Fruit fly (Drosophila melanogaster) whole organism, prepupa: Measurements from ENCODE around the gene Cyp6d5.
A peak's percentile ranks its signal among the peaks of the same experiment; 100 is the strongest.

Experiments used
- Blimp-1 ChIP-seq: fragments of 200-800 bp; sonication (Bioruptor generic); optimal IDR thresholded peaks from 3 replicates; lab custom pipeline; 2017; ENCODE audit warnings: missing biosample characterization, missing genetic modification characterization, mild to moderate bottlenecking, moderate library complexity, missing genetic modification reagents
- CG10631 ChIP-seq: fragments of 200-800 bp; sonication (Bioruptor generic); optimal IDR thresholded peaks from 2 replicates; lab custom pipeline; 2016; ENCODE audit warnings: missing biosample characterization, missing genetic modification characterization
- CG10669 ChIP-seq: fragments of 200-800 bp; sonication (Bioruptor generic); optimal IDR thresholded peaks from 3 replicates; lab custom pipeline; 2018; ENCODE audit warnings: missing biosample characterization, mild to moderate bottlenecking, missing genetic modification characterization, moderate library complexity
- CG11294 ChIP-seq: fragments of 200-800 bp; sonication (Bioruptor generic); IDR thresholded peaks from 2 replicates; pipeline ENCODE4 v1.3.6; 2022; ENCODE audit warnings: missing biosample characterization, missing genetic modification characterization
- CG15336 ChIP-seq: fragments of 200-800 bp; sonication (Bioruptor generic); IDR thresholded peaks from 2 replicates; pipeline ENCODE4 v1.3.6; 2022; ENCODE audit warnings: missing biosample characterization, missing genetic modification characterization
- CG1621 ChIP-seq: fragments of 200-800 bp; sonication (Bioruptor generic); optimal IDR thresholded peaks from 3 replicates; lab custom pipeline; 2018; ENCODE audit warnings: missing biosample characterization, mild to moderate bottlenecking, missing genetic modification characterization
- CG3032 ChIP-seq: fragments of 200-800 bp; optimal IDR thresholded peaks from 2 replicates; lab custom pipeline; 2019; ENCODE audit warnings: missing biosample characterization, mild to moderate bottlenecking, missing genetic modification characterization, moderate library complexity
- CG34406 ChIP-seq: fragments of 200-800 bp; sonication (Bioruptor generic); optimal IDR thresholded peaks from 3 replicates; lab custom pipeline; 2016; ENCODE audit warnings: missing biosample characterization, missing genetic modification characterization
- CG3919 ChIP-seq: fragments of 200-800 bp; sonication (Bioruptor generic); optimal IDR thresholded peaks from 3 replicates; lab custom pipeline; 2016; ENCODE audit warnings: missing biosample characterization, missing genetic modification characterization
- CG6276 ChIP-seq: fragments of 200-800 bp; sonication (Bioruptor generic); optimal IDR thresholded peaks from 2 replicates; lab custom pipeline; 2017; ENCODE audit warnings: missing biosample characterization, mild to moderate bottlenecking, missing genetic modification characterization
- CG6792 ChIP-seq: fragments of 200-800 bp; sonication (Bioruptor generic); optimal IDR thresholded peaks from 3 replicates; lab custom pipeline; 2016; ENCODE audit warnings: missing biosample characterization, missing genetic modification characterization
- CG6854 ChIP-seq: fragments of 200-800 bp; sonication (Bioruptor generic); optimal IDR thresholded peaks from 2 replicates; lab custom pipeline; 2017; ENCODE audit warnings: missing biosample characterization, mild to moderate bottlenecking, missing genetic modification characterization
- CG7368 ChIP-seq: fragments of 200-800 bp; sonication (Bioruptor generic); optimal IDR thresholded peaks from 3 replicates; lab custom pipeline; 2016; ENCODE audit warnings: missing biosample characterization, missing genetic modification characterization
- CG8119 ChIP-seq: fragments of 200-800 bp; sonication (Bioruptor generic); IDR thresholded peaks from 3 replicates; pipeline ENCODE4 v1.3.6; 2022; ENCODE audit warnings: missing biosample characterization, missing genetic modification characterization
- CG8319 ChIP-seq: fragments of 200-800 bp; sonication (Bioruptor generic); optimal IDR thresholded peaks from 3 replicates; lab custom pipeline; 2016; ENCODE audit warnings: missing biosample characterization, missing genetic modification characterization
- CG9139 ChIP-seq: fragments of 200-800 bp; sonication (Bioruptor generic); optimal IDR thresholded peaks from 3 replicates; lab custom pipeline; 2017; ENCODE audit warnings: missing biosample characterization, mild to moderate bottlenecking, missing genetic modification characterization
- Eip78C ChIP-seq: fragments of 200-800 bp; sonication (Bioruptor generic); peaks from one replicate; lab custom pipeline; 2016; ENCODE audit warnings: missing biosample characterization, missing genetic modification characterization
- Gug ChIP-seq: fragments of 200-800 bp; sonication (Bioruptor generic); IDR thresholded peaks from 2 replicates; pipeline ENCODE4 v1.3.6; 2022; ENCODE audit warnings: missing biosample characterization, missing genetic modification characterization
- Hr38 ChIP-seq: sonication (Bioruptor generic); optimal IDR thresholded peaks from 2 replicates; lab custom pipeline; 2016; ENCODE audit warnings: missing biosample characterization, missing genetic modification characterization
- Hr39 ChIP-seq: fragments of 200-800 bp; sonication (Bioruptor generic); optimal IDR thresholded peaks from 2 replicates; lab custom pipeline; 2016; ENCODE audit warnings: missing biosample characterization, missing genetic modification characterization
- Hr4 ChIP-seq: fragments of 200-800 bp; sonication (Bioruptor generic); optimal IDR thresholded peaks from 3 replicates; lab custom pipeline; 2016; ENCODE audit warnings: missing biosample characterization, missing genetic modification characterization
- Lpt ChIP-seq: fragments of 200-800 bp; sonication (Bioruptor generic); optimal IDR thresholded peaks from 3 replicates; lab custom pipeline; 2016; ENCODE audit warnings: missing biosample characterization, missing genetic modification characterization
- Met ChIP-seq: fragments of 200-800 bp; sonication (Bioruptor generic); optimal IDR thresholded peaks from 3 replicates; lab custom pipeline; 2016; ENCODE audit warnings: missing biosample characterization, missing genetic modification characterization
- Sox102F ChIP-seq: fragments of 200-800 bp; sonication (Bioruptor generic); optimal IDR thresholded peaks from 2 replicates; lab custom pipeline; 2016; ENCODE audit warnings: missing biosample characterization, mild to moderate bottlenecking, missing genetic modification characterization
- Sox14 ChIP-seq: fragments of 200-800 bp; sonication (Bioruptor generic); optimal IDR thresholded peaks from 3 replicates; lab custom pipeline; 2016; ENCODE audit warnings: missing biosample characterization, missing genetic modification characterization
- Sox15 ChIP-seq: fragments of 200-800 bp; sonication (Bioruptor generic); optimal IDR thresholded peaks from 3 replicates; lab custom pipeline; 2016; ENCODE audit warnings: missing biosample characterization, missing genetic modification characterization
- achi ChIP-seq: fragments of 200-800 bp; sonication (Bioruptor generic); optimal IDR thresholded peaks from 3 replicates; lab custom pipeline; 2016; ENCODE audit warnings: missing biosample characterization, missing genetic modification characterization
- cyc ChIP-seq: fragments of 200-800 bp; sonication (Bioruptor generic); optimal IDR thresholded peaks from 3 replicates; lab custom pipeline; 2016; ENCODE audit warnings: missing biosample characterization, missing genetic modification characterization
- dac ChIP-seq: fragments of 200-800 bp; sonication (Bioruptor generic); optimal IDR thresholded peaks from 2 replicates; lab custom pipeline; 2017; ENCODE audit warnings: missing biosample characterization, mild to moderate bottlenecking, missing genetic modification characterization
- dsx ChIP-seq: fragments of 200-800 bp; optimal IDR thresholded peaks from 3 replicates; lab custom pipeline; 2019; ENCODE audit warnings: missing biosample characterization, mild to moderate bottlenecking, missing genetic modification characterization, moderate library complexity; ENCODE audit not compliant: poor library complexity, severe bottlenecking
- eg ChIP-seq: fragments of 200-800 bp; sonication (Bioruptor generic); IDR thresholded peaks from 3 replicates; pipeline ENCODE4 v1.3.6; 2022; ENCODE audit warnings: missing biosample characterization, missing genetic modification characterization
- esn ChIP-seq: fragments of 200-800 bp; sonication (Bioruptor generic); optimal IDR thresholded peaks from 2 replicates; lab custom pipeline; 2016; ENCODE audit warnings: missing biosample characterization, mild to moderate bottlenecking, missing genetic modification characterization, moderate library complexity
- fd59A ChIP-seq: fragments of 200-800 bp; sonication (Bioruptor generic); optimal IDR thresholded peaks from 2 replicates; lab custom pipeline; 2017; ENCODE audit warnings: missing biosample characterization, mild to moderate bottlenecking, missing genetic modification characterization, missing genetic modification reagents
- fd85E ChIP-seq: fragments of 200-800 bp; sonication (Bioruptor generic); optimal IDR thresholded peaks from 3 replicates; lab custom pipeline; 2016; ENCODE audit warnings: missing biosample characterization, missing genetic modification characterization
- fkh ChIP-seq: fragments of 200-800 bp; sonication (Bioruptor generic); optimal IDR thresholded peaks from 3 replicates; lab custom pipeline; 2017; ENCODE audit warnings: missing biosample characterization, mild to moderate bottlenecking, missing genetic modification characterization, moderate library complexity
- lz ChIP-seq: fragments of 200-800 bp; sonication (Bioruptor generic); optimal IDR thresholded peaks from 3 replicates; lab custom pipeline; 2016; ENCODE audit warnings: missing biosample characterization, missing genetic modification characterization
- net ChIP-seq: fragments of 200-800 bp; sonication (Bioruptor generic); optimal IDR thresholded peaks from 3 replicates; lab custom pipeline; 2016; ENCODE audit warnings: missing biosample characterization, missing genetic modification characterization
- pdm3 ChIP-seq: fragments of 200-800 bp; sonication (Bioruptor generic); optimal IDR thresholded peaks from 3 replicates; lab custom pipeline; 2016; ENCODE audit warnings: missing biosample characterization, missing genetic modification characterization
- svp ChIP-seq: fragments of 200-800 bp; sonication (Bioruptor generic); peaks from one replicate; lab custom pipeline; 2016; ENCODE audit warnings: missing biosample characterization, missing genetic modification characterization
- topi ChIP-seq: fragments of 200-800 bp; sonication (Bioruptor generic); optimal IDR thresholded peaks from 3 replicates; lab custom pipeline; 2016; ENCODE audit warnings: missing biosample characterization, missing genetic modification characterization
- vri ChIP-seq: fragments of 200-800 bp; sonication (Bioruptor generic); optimal IDR thresholded peaks from 3 replicates; lab custom pipeline; 2016; ENCODE audit warnings: missing biosample characterization, mild to moderate bottlenecking, missing genetic modification characterization

The Cyp6d5 gene

DNA sequence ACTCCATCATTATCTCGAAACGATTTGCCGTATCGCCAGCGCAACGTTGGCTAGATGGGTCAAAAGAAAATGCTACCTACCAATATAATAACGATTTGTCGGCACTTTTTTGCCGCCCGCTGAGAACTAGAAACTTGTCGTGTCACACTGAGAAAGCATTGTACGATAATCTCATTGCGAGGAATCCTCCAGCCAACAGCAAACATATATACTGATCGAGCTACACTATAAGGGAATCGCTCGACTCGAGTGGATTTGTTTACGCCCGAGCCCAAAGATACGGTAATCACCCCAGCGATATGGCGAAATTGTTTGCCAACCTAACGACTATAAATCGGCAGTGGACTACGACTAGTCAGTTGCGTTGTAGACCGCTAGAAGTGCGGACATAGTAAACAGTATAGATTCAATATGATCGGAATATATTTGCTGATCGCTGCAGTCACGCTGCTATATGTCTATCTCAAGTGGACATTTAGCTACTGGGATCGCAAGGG, at the start of gene Cyp6d5:
Gene Cyp6d5 (plus strand): TSS at position 356 of the 497 bp plus-strand sequence.
- TF ChIP-seq CG8119 (GFP tag; lab: Robert Waterston, UW) = no peak
- no peak for TF ChIP-seq CG8319 (GFP tag; lab: Kevin White, UChicago)
- no peak for TF ChIP-seq lz (GFP tag; lab: Kevin White, UChicago)
- TF ChIP-seq Hr39 = no peak
- TF ChIP-seq CG10631 = no peak
- no peak for TF ChIP-seq Lpt (GFP tag; lab: Kevin White, UChicago)
- peak; percentile 58 for TF ChIP-seq fkh (GFP tag; lab: Kevin White, UChicago)
- no peak for TF ChIP-seq dac (GFP tag; lab: Kevin White, UChicago)
- peak; percentile 70 for TF ChIP-seq svp (GFP tag; lab: Kevin White, UChicago)
- peak; percentile 45 for TF ChIP-seq vri (GFP tag; lab: Kevin White, UChicago)
- no peak for TF ChIP-seq CG6276

DNA sequence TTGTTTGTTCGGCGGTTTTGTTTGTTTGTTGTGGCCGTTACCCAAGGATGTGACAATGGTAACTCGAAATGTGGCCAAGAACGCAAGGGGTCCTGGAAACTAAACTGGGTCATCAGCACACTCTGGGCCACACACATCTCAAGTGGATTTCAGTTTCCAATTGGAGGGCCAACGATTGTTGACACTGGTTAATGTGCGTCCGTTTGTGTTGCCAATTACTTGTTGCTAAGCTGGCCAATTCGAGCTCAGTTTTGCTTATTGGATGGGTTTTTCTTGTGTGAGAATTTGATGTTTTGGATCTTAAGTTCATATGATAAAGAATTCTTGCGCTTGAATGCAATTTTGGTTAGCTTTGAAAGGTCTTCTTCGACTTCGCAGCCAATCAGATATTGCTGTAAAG, 48.1 kb upstream of the Cyp6d5 start:
- TF ChIP-seq CG7368 (GFP tag; lab: Kevin White, UChicago) (no peak), CG34406 (no peak), fd59A (GFP tag; lab: Kevin White, UChicago) (no peak), net (GFP tag; lab: Kevin White, UChicago) (no peak), CG6854 (GFP tag; lab: Kevin White, UChicago) (no peak), topi (GFP tag; lab: Kevin White, UChicago) (no peak), Hr38 (GFP tag; lab: Kevin White, UChicago) (no peak)
- TF ChIP-seq, all 60 proteins: peak for 0

DNA sequence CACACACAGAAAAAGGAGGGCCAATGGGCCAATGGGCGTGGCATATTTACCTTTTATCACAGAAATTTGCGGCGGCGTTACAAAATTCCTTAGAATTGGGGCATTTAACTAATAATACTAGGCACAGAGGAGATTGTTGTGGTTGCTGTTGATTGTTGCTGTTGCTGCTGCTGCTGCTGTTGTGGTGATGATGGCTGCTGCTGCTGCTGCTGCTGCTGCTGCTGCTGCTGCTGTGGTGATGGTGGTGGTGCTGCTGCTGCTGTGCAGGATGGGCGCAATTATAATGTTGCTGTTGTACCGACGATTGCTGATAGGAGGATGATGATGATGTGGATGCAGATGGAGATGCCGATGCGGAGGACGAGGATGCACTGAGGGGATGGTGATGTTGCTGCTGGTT, 47.4 kb upstream of the Cyp6d5 start:
- TF ChIP-seq esn (GFP tag; lab: Kevin White, UChicago) (no peak), Gug (GFP tag; lab: Robert Waterston, UW) (no peak), Eip78C (GFP tag; lab: Kevin White, UChicago) (peak; percentile 10), Sox15 (GFP tag; lab: Kevin White, UChicago) (no peak), eg (GFP tag; lab: Robert Waterston, UW) (no peak), Sox102F (GFP tag; lab: Kevin White, UChicago) (no peak), dsx (no peak)

DNA sequence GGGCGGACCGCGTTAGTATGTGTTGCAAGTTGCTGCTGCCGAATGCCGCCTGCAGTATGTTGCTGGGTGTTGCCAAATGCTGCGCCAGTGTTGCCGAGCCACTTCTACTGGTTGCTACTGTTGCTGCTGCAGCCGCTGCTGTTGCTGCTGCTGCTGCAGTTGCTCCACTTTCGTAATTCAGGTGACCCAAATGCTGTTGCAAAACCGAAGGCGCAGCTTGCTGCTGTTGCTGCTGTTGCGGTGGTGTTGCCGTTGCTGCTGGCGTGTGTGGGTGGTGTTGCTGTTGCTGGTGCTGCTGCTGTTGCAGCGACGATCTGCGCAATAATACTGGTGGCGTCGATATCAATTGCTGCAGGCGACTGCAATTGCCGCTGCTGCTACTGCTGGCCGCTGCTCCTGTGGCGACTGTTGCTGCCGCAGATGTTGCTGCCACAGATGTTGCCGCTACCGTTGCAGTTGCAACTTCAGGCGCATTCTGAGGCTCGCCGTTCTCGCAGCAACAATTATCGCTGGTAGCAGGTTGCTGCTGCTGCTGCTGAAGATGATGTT, 46.7 kb upstream of the Cyp6d5 start:
- TF ChIP-seq Met = no peak
- TF ChIP-seq eg (GFP tag; lab: Robert Waterston, UW) = 0 out of 3 replicates have a peak, but pooled peaks have one; percentile 14
- peak; percentile 32 for TF ChIP-seq CG3919 (GFP tag; lab: Kevin White, UChicago)

DNA sequence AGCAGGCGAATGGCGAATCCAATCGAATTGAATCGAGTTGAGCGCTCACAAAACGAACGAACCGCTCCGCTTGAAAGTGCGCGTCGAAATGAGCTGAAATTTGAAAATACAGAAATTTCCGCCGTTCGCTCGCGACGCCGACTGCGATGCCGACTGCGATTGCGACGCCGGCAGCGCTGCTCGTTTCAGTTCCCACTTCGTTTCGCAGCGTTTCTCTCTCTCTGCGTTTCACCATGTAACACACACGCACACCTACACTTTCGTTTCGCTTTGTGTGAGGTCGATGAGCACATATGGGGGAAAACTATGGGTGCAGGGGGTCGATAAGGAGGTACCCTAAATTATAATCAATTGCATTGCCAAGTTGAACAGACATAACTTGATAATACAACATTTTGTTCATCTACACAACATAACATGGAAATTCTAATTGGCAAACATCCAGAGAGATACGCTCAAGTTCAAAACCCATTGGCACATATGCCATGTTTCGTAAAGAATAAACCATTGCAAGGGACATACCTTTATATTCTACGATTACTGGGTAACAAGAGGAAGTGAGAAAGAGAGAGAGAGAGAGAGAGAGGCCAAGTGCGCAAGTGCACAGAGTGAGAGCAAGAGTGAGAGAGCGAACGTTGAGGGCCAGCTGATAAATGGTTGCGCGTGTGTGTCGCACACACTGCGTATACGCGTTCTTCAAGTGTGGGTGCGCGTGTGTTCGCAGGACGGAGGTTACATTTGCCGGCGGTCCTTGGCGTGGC, 45.6 kb upstream of the Cyp6d5 start:
- TF ChIP-seq CG15336 = peak; percentile 94
- peak; percentile 95 for TF ChIP-seq CG8119 (GFP tag; lab: Robert Waterston, UW)
- TF ChIP-seq Sox14 = peak; percentile 97
- TF ChIP-seq cyc (GFP tag; lab: Kevin White, UChicago) = peak; percentile 97
- peak; percentile 95 for TF ChIP-seq Hr4 (GFP tag; lab: Kevin White, UChicago)
- TF ChIP-seq Eip78C (GFP tag; lab: Kevin White, UChicago) = peak; percentile 99
- peak; percentile 95 for TF ChIP-seq achi (GFP tag; lab: Kevin White, UChicago)
- peak; percentile 97 for TF ChIP-seq CG6792 (GFP tag; lab: Kevin White, UChicago)
- peak; percentile 85 for TF ChIP-seq CG9139 (GFP tag; lab: Kevin White, UChicago)
- TF ChIP-seq fkh (GFP tag; lab: Kevin White, UChicago) = peak; percentile 87
- peak; percentile 91 for TF ChIP-seq Blimp-1
- peak; percentile 85 for TF ChIP-seq CG6276
- peak; percentile 92 for TF ChIP-seq CG8319 (GFP tag; lab: Kevin White, UChicago)
- peak; percentile 93 for TF ChIP-seq CG3032 (tag; lab: Kevin White, UChicago)
- TF ChIP-seq eg (GFP tag; lab: Robert Waterston, UW) = peak; percentile 86
- TF ChIP-seq CG7368 (GFP tag; lab: Kevin White, UChicago) = peak; percentile 97
- TF ChIP-seq esn (GFP tag; lab: Kevin White, UChicago) = peak; percentile 98
- peak; percentile 97 for TF ChIP-seq vri (GFP tag; lab: Kevin White, UChicago)
- peak; percentile 88 for TF ChIP-seq CG11294 (GFP tag; lab: Robert Waterston, UW)
- TF ChIP-seq fd85E = peak; percentile 93
- TF ChIP-seq Hr39 = peak; percentile 97
- TF ChIP-seq CG10669 = peak; percentile 96
- TF ChIP-seq pdm3 (GFP tag; lab: Kevin White, UChicago) = peak; percentile 97
- TF ChIP-seq CG1621 (tag; lab: Kevin White, UChicago) = peak; percentile 91
- TF ChIP-seq Hr38 (GFP tag; lab: Kevin White, UChicago) = peak; percentile 69
